Worm (Caenorhabditis elegans) whole organism, L1 larva: ENCODE measurements around the gene fbxc-55.

Experiments
- C16A3.4 ChIP-seq: fragments of 150-350 bp; optimal IDR thresholded peaks from 2 replicates; lab custom pipeline; 2014; ENCODE audit warnings: missing biosample characterization, missing genetic modification characterization
- F16B12.6 ChIP-seq: fragments of 150-350 bp; optimal IDR thresholded peaks from 2 replicates; lab custom pipeline; 2014; ENCODE audit warnings: missing biosample characterization, missing genetic modification characterization
- Y116A8C.19 ChIP-seq: sonication (generic microtip); optimal IDR thresholded peaks from 2 replicates; lab custom pipeline; 2016; ENCODE audit warnings: missing compliant biosample characterization, missing genetic modification characterization, borderline replicate concordance
- aha-1 ChIP-seq: fragments of 150-350 bp; optimal IDR thresholded peaks from 2 replicates; lab custom pipeline; 2014; ENCODE audit warnings: missing biosample characterization, missing genetic modification characterization
- alr-1 ChIP-seq: fragments of 200-800 bp; sonication (Bioruptor generic); optimal IDR thresholded peaks from 2 replicates; lab custom pipeline; 2018; ENCODE audit warnings: borderline replicate concordance, mild to moderate bottlenecking, missing genetic modification characterization, missing compliant biosample characterization
- ama-1 ChIP-seq: fragments of 150-350 bp; optimal IDR thresholded peaks from 2 replicates; lab custom pipeline; 2014
- blmp-1 ChIP-seq: fragments of 150-350 bp; optimal IDR thresholded peaks from 2 replicates; lab custom pipeline; 2014; ENCODE audit warnings: missing biosample characterization, missing genetic modification characterization
- ceh-63 ChIP-seq: fragments of 200-800 bp; sonication (Bioruptor generic); optimal IDR thresholded peaks from 2 replicates; lab custom pipeline; 2018; ENCODE audit warnings: mild to moderate bottlenecking, missing genetic modification characterization, missing compliant biosample characterization
- ceh-8 ChIP-seq: fragments of 200-800 bp; sonication (Bioruptor generic); optimal IDR thresholded peaks from 2 replicates; lab custom pipeline; 2018; ENCODE audit warnings: mild to moderate bottlenecking, missing genetic modification characterization, moderate library complexity, missing compliant biosample characterization
- ceh-90 ChIP-seq: sonication (generic microtip); optimal IDR thresholded peaks from 2 replicates; lab custom pipeline; 2016; ENCODE audit warnings: missing genetic modification characterization, missing compliant biosample characterization
- dpl-1 ChIP-seq, 3 experiments: fragments of 150-350 bp in 2 of 3; sonication (generic microtip) in 1 of 3; optimal IDR thresholded peaks; 2 replicates each; lab custom pipeline; 2014 to 2017; ENCODE audit warnings: missing biosample characterization in 3 of 3, missing genetic modification characterization in 3 of 3, missing genetic modification reagents in 3 of 3
- dsc-1 ChIP-seq: sonication (generic microtip); optimal IDR thresholded peaks from 2 replicates; lab custom pipeline; 2016; ENCODE audit warnings: mild to moderate bottlenecking, missing genetic modification characterization, missing compliant biosample characterization
- efl-1 ChIP-seq, 4 experiments: fragments of 150-350 bp; optimal IDR thresholded peaks in 3 of 4; peaks in 1 of 4; 1 replicate in 1 of 4; 2 replicates in 3 of 4; lab custom pipeline; 2014; ENCODE audit warnings: missing biosample characterization in 2 of 4, missing genetic modification characterization in 2 of 4, missing genetic modification reagents in 2 of 4
- efl-3 ChIP-seq: fragments of 200-800 bp; sonication (Bioruptor generic); optimal IDR thresholded peaks from 2 replicates; lab custom pipeline; 2018; ENCODE audit warnings: mild to moderate bottlenecking, missing genetic modification characterization, missing compliant biosample characterization
- elt-2 ChIP-seq: sonication (generic microtip); optimal IDR thresholded peaks from 2 replicates; lab custom pipeline; 2016; ENCODE audit warnings: missing genetic modification characterization, mild to moderate bottlenecking, inconsistent platforms, missing compliant biosample characterization, missing genetic modification reagents
- fkh-10 ChIP-seq: sonication (generic microtip); optimal IDR thresholded peaks from 2 replicates; lab custom pipeline; 2017; ENCODE audit warnings: missing biosample characterization, missing genetic modification reagents, missing genetic modification characterization
- fkh-4 ChIP-seq: sonication (generic microtip); optimal IDR thresholded peaks from 2 replicates; lab custom pipeline; 2016; ENCODE audit warnings: missing compliant biosample characterization, missing genetic modification characterization, borderline replicate concordance
- fos-1 ChIP-seq: fragments of 150-350 bp; optimal IDR thresholded peaks from 2 replicates; lab custom pipeline; 2014; ENCODE audit warnings: missing biosample characterization, missing genetic modification characterization
- grh-1 ChIP-seq: fragments of 200-800 bp; sonication (Bioruptor generic); IDR thresholded peaks from 2 replicates; pipeline ENCODE4 v1.3.6; 2022; ENCODE audit warnings: missing genetic modification reagents, missing genetic modification characterization, missing compliant biosample characterization
- hlh-17 ChIP-seq: fragments of 200-800 bp; sonication (Bioruptor generic); optimal IDR thresholded peaks from 2 replicates; lab custom pipeline; 2018; ENCODE audit warnings: missing genetic modification characterization, mild to moderate bottlenecking, missing compliant biosample characterization, moderate library complexity, borderline replicate concordance
- hlh-4 ChIP-seq: sonication (generic microtip); optimal IDR thresholded peaks from 2 replicates; lab custom pipeline; 2016; ENCODE audit warnings: mild to moderate bottlenecking, missing genetic modification characterization, missing compliant biosample characterization
- hpl-2 ChIP-seq: fragments of 150-350 bp; optimal IDR thresholded peaks from 2 replicates; lab custom pipeline; 2014; ENCODE audit warnings: missing biosample characterization, missing genetic modification reagents, missing genetic modification characterization
- isw-1 ChIP-seq: fragments of 200-800 bp; sonication (Bioruptor generic); IDR thresholded peaks from 2 replicates; pipeline ENCODE4 v1.3.6; 2022; ENCODE audit warnings: missing genetic modification characterization, missing compliant biosample characterization
- lin-14 ChIP-seq: fragments of 200-800 bp; sonication (Bioruptor generic); optimal IDR thresholded peaks from 2 replicates; lab custom pipeline; 2018; ENCODE audit warnings: mild to moderate bottlenecking, missing genetic modification characterization, moderate library complexity, missing compliant biosample characterization
- lin-39 ChIP-seq: fragments of 150-350 bp; optimal IDR thresholded peaks from 2 replicates; lab custom pipeline; 2014; ENCODE audit warnings: missing biosample characterization, missing genetic modification reagents, missing genetic modification characterization
- lir-3 ChIP-seq: sonication (generic microtip); optimal IDR thresholded peaks from 2 replicates; lab custom pipeline; 2016; ENCODE audit warnings: mild to moderate bottlenecking, missing genetic modification characterization, moderate library complexity, missing compliant biosample characterization; ENCODE audit not compliant: poor library complexity
- mdl-1 ChIP-seq, 2 experiments: fragments of 150-350 bp; optimal IDR thresholded peaks; 2 replicates each; lab custom pipeline; 2014 to 2017; ENCODE audit warnings: missing biosample characterization in 2 of 2, missing genetic modification characterization in 2 of 2, inconsistent platforms in 1 of 2
- mep-1 ChIP-seq: fragments of 150-350 bp; optimal IDR thresholded peaks from 2 replicates; lab custom pipeline; 2014; ENCODE audit warnings: missing biosample characterization, missing genetic modification characterization
- nhr-11 ChIP-seq: fragments of 150-350 bp; optimal IDR thresholded peaks from 2 replicates; lab custom pipeline; 2014; ENCODE audit warnings: missing biosample characterization, missing genetic modification characterization
- nhr-12 ChIP-seq: sonication (generic microtip); optimal IDR thresholded peaks from 2 replicates; lab custom pipeline; 2017; ENCODE audit warnings: missing biosample characterization, missing genetic modification characterization
- nhr-237 ChIP-seq: fragments of 150-350 bp; optimal IDR thresholded peaks from 2 replicates; lab custom pipeline; 2014; ENCODE audit warnings: missing biosample characterization, missing genetic modification characterization
- nhr-28 ChIP-seq: fragments of 150-350 bp; optimal IDR thresholded peaks from 2 replicates; lab custom pipeline; 2014; ENCODE audit warnings: missing biosample characterization, missing genetic modification characterization
- nhr-77 ChIP-seq: fragments of 150-350 bp; optimal IDR thresholded peaks from 2 replicates; lab custom pipeline; 2014; ENCODE audit warnings: missing biosample characterization, missing genetic modification characterization
- nhr-84 ChIP-seq: sonication (generic microtip); optimal IDR thresholded peaks from 2 replicates; lab custom pipeline; 2017; ENCODE audit warnings: missing biosample characterization, missing genetic modification characterization
- nhr-85 ChIP-seq: sonication (generic microtip); peaks from one replicate; lab custom pipeline; 2016; ENCODE audit warnings: missing genetic modification characterization, inconsistent platforms, missing compliant biosample characterization
- pax-3 ChIP-seq: fragments of 200-800 bp; sonication (Bioruptor generic); optimal IDR thresholded peaks from 2 replicates; lab custom pipeline; 2018; ENCODE audit warnings: mild to moderate bottlenecking, missing genetic modification characterization, moderate library complexity, missing compliant biosample characterization
- pqm-1 ChIP-seq: sonication (generic microtip); optimal IDR thresholded peaks from 3 replicates; lab custom pipeline; 2017; ENCODE audit warnings: missing biosample characterization, missing genetic modification characterization
- rnt-1 ChIP-seq: sonication (generic microtip); optimal IDR thresholded peaks from 2 replicates; lab custom pipeline; 2016; ENCODE audit warnings: mild to moderate bottlenecking, missing genetic modification characterization, moderate library complexity, missing compliant biosample characterization
- skn-1 ChIP-seq: fragments of 150-350 bp; optimal IDR thresholded peaks from 2 replicates; lab custom pipeline; 2014; ENCODE audit warnings: missing biosample characterization, missing genetic modification characterization
- snpc-4 ChIP-seq: fragments of 150-350 bp; optimal IDR thresholded peaks from 2 replicates; lab custom pipeline; 2014; ENCODE audit warnings: missing biosample characterization, missing genetic modification characterization
- sox-4 ChIP-seq: sonication (generic microtip); optimal IDR thresholded peaks from 2 replicates; lab custom pipeline; 2016; ENCODE audit warnings: missing genetic modification characterization, missing compliant biosample characterization
- sptf-1 ChIP-seq: fragments of 150-350 bp; optimal IDR thresholded peaks from 2 replicates; lab custom pipeline; 2014; ENCODE audit warnings: missing biosample characterization, missing genetic modification characterization
- sup-37 ChIP-seq: fragments of 200-800 bp; sonication (Bioruptor generic); optimal IDR thresholded peaks from 2 replicates; lab custom pipeline; 2018; ENCODE audit warnings: mild to moderate bottlenecking, missing genetic modification characterization, missing compliant biosample characterization
- swsn-7 ChIP-seq: sonication (generic microtip); optimal IDR thresholded peaks from 2 replicates; lab custom pipeline; 2016; ENCODE audit warnings: missing genetic modification characterization, missing compliant biosample characterization
- tbx-2 ChIP-seq: sonication (generic microtip); optimal IDR thresholded peaks from 2 replicates; lab custom pipeline; 2016; ENCODE audit warnings: missing genetic modification characterization, missing compliant biosample characterization
- tlp-1 ChIP-seq: fragments of 150-350 bp; optimal IDR thresholded peaks from 2 replicates; lab custom pipeline; 2014; ENCODE audit warnings: missing biosample characterization, missing genetic modification characterization
- unc-130 ChIP-seq: fragments of 150-350 bp; optimal IDR thresholded peaks from 2 replicates; lab custom pipeline; 2017; ENCODE audit warnings: missing biosample characterization, missing genetic modification characterization, inconsistent platforms
- unc-62 ChIP-seq: fragments of 150-350 bp; optimal IDR thresholded peaks from 2 replicates; lab custom pipeline; 2014; ENCODE audit warnings: missing biosample characterization, missing genetic modification reagents, missing genetic modification characterization
- unc-86 ChIP-seq: sonication (generic microtip); optimal IDR thresholded peaks from 2 replicates; lab custom pipeline; 2016; ENCODE audit warnings: missing genetic modification characterization, missing compliant biosample characterization
- unc-98 ChIP-seq: fragments of 200-800 bp; sonication (Bioruptor generic); IDR thresholded peaks from 2 replicates; pipeline ENCODE4 v1.3.6; 2022; ENCODE audit warnings: missing genetic modification characterization, missing compliant biosample characterization
- xbp-1 ChIP-seq: sonication (generic microtip); optimal IDR thresholded peaks from 2 replicates; lab custom pipeline; 2016; ENCODE audit warnings: missing genetic modification characterization, missing compliant biosample characterization
- zip-4 ChIP-seq: fragments of 200-800 bp; sonication (Bioruptor generic); optimal IDR thresholded peaks from 2 replicates; lab custom pipeline; 2018; ENCODE audit warnings: mild to moderate bottlenecking, missing genetic modification characterization, moderate library complexity, missing compliant biosample characterization
- ztf-11 ChIP-seq, 2 experiments: sonication (generic microtip); optimal IDR thresholded peaks; 2 replicates each; lab custom pipeline; 2016 to 2017; ENCODE audit warnings: missing genetic modification characterization in 2 of 2, missing biosample characterization in 1 of 2, missing compliant biosample characterization in 1 of 2
- ztf-4 ChIP-seq: fragments of 150-350 bp; optimal IDR thresholded peaks from 2 replicates; lab custom pipeline; 2014; ENCODE audit warnings: missing biosample characterization, missing genetic modification characterization

The fbxc-55 gene

DNA sequence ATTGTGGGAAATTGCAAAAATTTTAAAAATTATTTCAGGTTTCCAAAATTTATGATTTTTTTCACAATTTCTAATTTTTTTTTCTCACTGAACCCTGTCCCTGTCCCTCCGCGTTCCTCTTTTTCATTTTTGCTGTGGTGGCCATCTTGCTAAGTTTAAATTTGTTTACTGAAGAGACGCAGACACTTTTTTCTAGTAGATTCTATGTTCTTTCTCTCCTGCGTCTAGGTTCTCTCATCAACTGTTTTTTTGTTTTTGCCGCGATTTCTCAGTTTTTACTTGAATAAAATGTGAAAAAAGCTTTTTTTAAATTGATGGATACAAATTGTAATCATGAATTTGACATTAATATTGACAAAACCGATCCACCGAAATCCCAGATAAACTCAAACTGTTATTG is 39.3 kb upstream of the fbxc-55 start, which contains the start of gene ZC239.6 (continued):
- TF ChIP-seq zip-4 (GFP tag; lab: Kevin White, UChicago) (no peak), hlh-17 (GFP tag; lab: Kevin White, UChicago) (no peak), elt-2 (tag; lab: Kevin White, UChicago) (no peak), pqm-1 (tag; lab: Kevin White, UChicago) (no peak), nhr-12 (tag; lab: Kevin White, UChicago) (no peak), lin-14 (peak; percentile 69), lir-3 (no peak), ama-1 (lab: Kevin White, UChicago) (no peak), tlp-1 (no peak), swsn-7 (peak; percentile 43), unc-130 (tag; lab: Kevin White, UChicago) (no peak), nhr-85 (tag; lab: Kevin White, UChicago) (peak; percentile 46), nhr-77 (tag; lab: Kevin White, UChicago) (no peak), hlh-4 (tag; lab: Kevin White, UChicago) (no peak), nhr-84 (no peak), efl-1 (optimal IDR thresholded peaks at IDR 0.05; lab: Kevin White, UChicago) (peak; percentile 39 to 42), efl-1 (GFP tag; optimal IDR thresholded peaks at IDR 0.05 in 1 of 2; lab: Kevin White, UChicago) (peak; percentile 41 to 84), ceh-63 (no peak), lin-39 (tag; lab: Kevin White, UChicago) (no peak), fkh-4 (tag; lab: Kevin White, UChicago) (no peak), mdl-1 (tag; optimal IDR thresholded peaks at IDR 0.05; lab: Kevin White, UChicago) (no peak), dsc-1 (no peak), unc-86 (tag; lab: Kevin White, UChicago) (no peak), fkh-10 (GFP tag; lab: Kevin White, UChicago) (no peak), skn-1 (tag; lab: Kevin White, UChicago) (no peak), nhr-11 (tag; lab: Kevin White, UChicago) (no peak), hpl-2 (GFP tag; lab: Kevin White, UChicago) (no peak), tbx-2 (tag; lab: Kevin White, UChicago) (no peak), alr-1 (tag; lab: Kevin White, UChicago) (no peak), unc-98 (GFP tag; lab: Robert Waterston, UW) (no peak), unc-62 (no peak), ztf-4 (no peak), ceh-8 (no peak), grh-1 (GFP tag; lab: Robert Waterston, UW) (no peak), nhr-237 (tag; lab: Kevin White, UChicago) (no peak), ztf-11 (tag; optimal IDR thresholded peaks at IDR 0.05; lab: Kevin White, UChicago) (no peak), sup-37 (no peak), rnt-1 (tag; lab: Kevin White, UChicago) (peak; percentile 53), fos-1 (tag; lab: Kevin White, UChicago) (no peak), C16A3.4 (tag; lab: Kevin White, UChicago) (no peak), snpc-4 (tag; lab: Kevin White, UChicago) (no peak), blmp-1 (tag; lab: Kevin White, UChicago) (peak; percentile 17), Y116A8C.19 (no peak), ceh-90 (tag; lab: Kevin White, UChicago) (no peak), mep-1 (tag; lab: Kevin White, UChicago) (peak; percentile 27), isw-1 (GFP tag; lab: Robert Waterston, UW) (no peak), sptf-1 (tag; lab: Kevin White, UChicago) (no peak), F16B12.6 (tag; lab: Kevin White, UChicago) (no peak), pax-3 (no peak), sox-4 (tag; lab: Kevin White, UChicago) (no peak), nhr-28 (tag; lab: Kevin White, UChicago) (no peak), dpl-1 (GFP tag; optimal IDR thresholded peaks at IDR 0.05; lab: Kevin White, UChicago) (peak in 2 of 3 experiments; percentile 4 to 42), efl-3 (GFP tag; lab: Kevin White, UChicago) (no peak), xbp-1 (peak; percentile 16), aha-1 (tag; lab: Kevin White, UChicago) (no peak)
